Fruit fly (Drosophila melanogaster): Measurements from ENCODE around the gene CG42713.

- TF ChIP-seq kay (GFP tag; ENCODE audit: borderline replicate concordance): no peak
- no peak for TF ChIP-seq pad (GFP tag; optimal IDR thresholded peaks at IDR 0.05)
- TF ChIP-seq bab1 (GFP tag; optimal IDR thresholded peaks at IDR 0.05): no peak
- no peak for TF ChIP-seq Crg-1 (GFP tag; optimal IDR thresholded peaks at IDR 0.05)
- no peak for TF ChIP-seq cnc (optimal IDR thresholded peaks at IDR 0.05)
- no peak for TF ChIP-seq CG7101 (tag; optimal IDR thresholded peaks at IDR 0.05)
- no peak for TF ChIP-seq ovo (GFP tag; optimal IDR thresholded peaks at IDR 0.05)
- no peak for TF ChIP-seq cic (GFP tag; optimal IDR thresholded peaks at IDR 0.05)
- no peak for TF ChIP-seq CG7045 (GFP tag; optimal IDR thresholded peaks at IDR 0.05)
- no peak for TF ChIP-seq CG11617 (GFP tag; optimal IDR thresholded peaks at IDR 0.05)
Measured at dm6 chr2L:8851061-8851460, 40.2 kb upstream of the CG42713 start.

Data from whole organism, adult.